Fruit fly (Drosophila melanogaster) S2 (cell line): ENCODE data around the gene CG43055.

Source experiments
- CG8478 ChIP-seq: fragments of >200 bp; optimal IDR thresholded peaks from 2 replicates; lab custom pipeline; 2018
- CTCF ChIP-seq, 2 experiments: fragments of >200 bp; optimal IDR thresholded peaks; 2 replicates each; lab custom pipeline; 2018

DNA sequence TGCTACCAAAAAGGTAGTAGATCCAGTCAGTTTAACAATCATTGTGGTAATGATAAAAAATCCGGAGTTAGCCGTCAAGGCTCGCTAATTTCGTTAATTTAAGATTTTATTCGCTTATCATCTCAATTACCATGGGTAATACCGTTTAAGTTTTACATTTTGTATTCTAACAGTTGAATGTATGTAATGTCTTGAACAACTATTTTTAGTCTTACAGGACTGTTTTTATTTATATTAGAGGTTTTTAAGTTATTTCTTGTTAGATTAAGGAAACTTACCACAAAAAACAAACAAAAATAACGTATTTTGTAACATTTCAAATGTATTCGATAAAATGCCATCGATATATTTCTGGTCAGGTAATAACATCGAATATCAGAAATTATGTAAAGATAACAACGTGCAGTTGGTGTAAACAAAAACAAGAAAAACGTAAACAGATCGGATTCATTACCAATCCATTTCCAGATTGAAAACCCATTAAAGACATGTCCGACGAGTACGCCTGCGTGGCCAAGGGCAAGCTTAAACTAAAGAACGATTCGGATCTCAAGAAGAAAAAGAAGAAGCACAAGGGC lies 31.1 kb downstream of the CG43055 start, which contains the start of the genes Sfp24F and CG15432:
- TF ChIP-seq CTCF (optimal IDR thresholded peaks at IDR 0.05; lab: Kevin White, UChicago): no peak
- no peak for TF ChIP-seq CG8478 (lab: Kevin White, UChicago)
